Worm (Caenorhabditis elegans): Measurements from ENCODE around the gene C17H12.11.

The C17H12.11 gene

ce11 chrIV:6841562-6842282 is 39.5 kb downstream of the C17H12.11 start (continued):
- peak; percentile 27 for TF ChIP-seq nhr-20 (tag; optimal IDR thresholded peaks at IDR 0.05)
- no peak for TF ChIP-seq jun-1 (tag; optimal IDR thresholded peaks at IDR 0.05)
- TF ChIP-seq nhr-85 (tag): peak; percentile 66
- no peak for TF ChIP-seq unc-30 (tag; optimal IDR thresholded peaks at IDR 0.05)
- no peak for TF ChIP-seq aha-1 (tag; optimal IDR thresholded peaks at IDR 0.05)
- TF ChIP-seq isw-1 (GFP tag; IDR thresholded peaks at IDR 0.05): no peak
- peak; percentile 88 for TF ChIP-seq blmp-1 (tag; optimal IDR thresholded peaks at IDR 0.05)
- no peak for TF ChIP-seq nhr-84 (tag; optimal IDR thresholded peaks at IDR 0.05)
- no peak for TF ChIP-seq pqm-1 (tag; optimal IDR thresholded peaks at IDR 0.05)
- no peak for TF ChIP-seq F16B12.6 (tag; optimal IDR thresholded peaks at IDR 0.05)
- peak; percentile 25 for TF ChIP-seq mep-1 (tag; optimal IDR thresholded peaks at IDR 0.05)
- TF ChIP-seq hpl-2 (GFP tag; optimal IDR thresholded peaks at IDR 0.05): no peak

- TF ChIP-seq dsc-1 (tag; optimal IDR thresholded peaks at IDR 0.05) (no peak), lin-13 (GFP tag; optimal IDR thresholded peaks at IDR 0.05) (no peak), isw-1 (GFP tag; IDR thresholded peaks at IDR 0.05) (no peak), Y116A8C.19 (tag; optimal IDR thresholded peaks at IDR 0.05; ENCODE audit: borderline replicate concordance) (no peak), tlp-1 (tag; optimal IDR thresholded peaks at IDR 0.05) (no peak), lsy-2 (tag; optimal IDR thresholded peaks at IDR 0.05) (no peak), unc-130 (tag; optimal IDR thresholded peaks at IDR 0.05) (no peak), elt-3 (tag; optimal IDR thresholded peaks at IDR 0.05) (no peak), nhr-12 (tag; optimal IDR thresholded peaks at IDR 0.05) (no peak), lin-14 (GFP tag; optimal IDR thresholded peaks at IDR 0.05) (no peak), zip-4 (GFP tag; optimal IDR thresholded peaks at IDR 0.05) (no peak), sptf-1 (tag; optimal IDR thresholded peaks at IDR 0.05) (no peak), ces-1 (GFP tag; optimal IDR thresholded peaks at IDR 0.05) (no peak), lin-39 (tag; optimal IDR thresholded peaks at IDR 0.05) (no peak), nhr-85 (tag) (no peak), nhr-28 (tag; optimal IDR thresholded peaks at IDR 0.05) (no peak), elt-2 (tag; optimal IDR thresholded peaks at IDR 0.05) (no peak), aha-1 (tag; optimal IDR thresholded peaks at IDR 0.05) (no peak)
Measured at ce11 chrIV:6842470-6843008, 40.4 kb downstream of the C17H12.11 start, which contains the start of gene lip-1. Gene lip-1 (plus strand): TSS chrIV:6842958.

- TF ChIP-seq efl-1 (optimal IDR thresholded peaks at IDR 0.05) (no peak), efl-1 (GFP tag; optimal IDR thresholded peaks at IDR 0.05 in 1 of 2) (peak in 1 of 2 experiments; percentile 61), lin-14 (GFP tag; optimal IDR thresholded peaks at IDR 0.05) (peak; percentile 51), nhr-19 (GFP tag; conservative IDR thresholded peaks at IDR 0.05) (no peak), nhr-76 (tag; optimal IDR thresholded peaks at IDR 0.05) (no peak), nhr-47 (tag; optimal IDR thresholded peaks at IDR 0.05) (peak; percentile 23), tbx-2 (tag; optimal IDR thresholded peaks at IDR 0.05) (peak; percentile 8), nhr-71 (tag; optimal IDR thresholded peaks at IDR 0.05) (peak; percentile 7), swsn-7 (tag; optimal IDR thresholded peaks at IDR 0.05) (no peak), tlp-1 (tag; optimal IDR thresholded peaks at IDR 0.05) (no peak), ets-5 (GFP tag; IDR thresholded peaks at IDR 0.05) (no peak)
Measured at ce11 chrIV:6852727-6853126, 50.5 kb downstream of the C17H12.11 start.
